Worm (Caenorhabditis elegans) whole organism, L2 larva: ENCODE results near the gene gldi-6.

Experiments used
- C34F6.9 ChIP-seq: fragments of 150-350 bp; optimal IDR thresholded peaks from 2 replicates; lab custom pipeline; 2014; ENCODE audit warnings: missing biosample characterization, missing genetic modification characterization
- F13H6.1 ChIP-seq: sonication (generic microtip); optimal IDR thresholded peaks from 2 replicates; lab custom pipeline; 2016; ENCODE audit warnings: missing genetic modification characterization, missing compliant biosample characterization
- R02D3.7 ChIP-seq: fragments of 150-350 bp; optimal IDR thresholded peaks from 2 replicates; lab custom pipeline; 2014; ENCODE audit warnings: missing biosample characterization, missing genetic modification characterization
- Y55F3AM.14 ChIP-seq: fragments of 200-800 bp; sonication (Bioruptor generic); optimal IDR thresholded peaks from 2 replicates; lab custom pipeline; 2018; ENCODE audit warnings: mild to moderate bottlenecking, missing genetic modification characterization, missing compliant biosample characterization
- ZK546.5 ChIP-seq: sonication (generic microtip); optimal IDR thresholded peaks from 2 replicates; lab custom pipeline; 2017; ENCODE audit warnings: missing biosample characterization, missing genetic modification characterization
- alr-1 ChIP-seq: fragments of 150-350 bp; optimal IDR thresholded peaks from 2 replicates; lab custom pipeline; 2014; ENCODE audit warnings: missing biosample characterization, missing genetic modification characterization
- aly-2 ChIP-seq: fragments of 150-350 bp; optimal IDR thresholded peaks from 2 replicates; lab custom pipeline; 2014; ENCODE audit warnings: missing biosample characterization, missing genetic modification characterization
- ama-1 ChIP-seq: fragments of 150-350 bp; optimal IDR thresholded peaks from 2 replicates; lab custom pipeline; 2018; ENCODE audit warnings: inconsistent platforms
- blmp-1 ChIP-seq: sonication (generic microtip); optimal IDR thresholded peaks from 2 replicates; lab custom pipeline; 2017; ENCODE audit warnings: missing genetic modification characterization, mild to moderate bottlenecking, missing compliant biosample characterization, antibody characterized with exemption, moderate library complexity; ENCODE audit not compliant: insufficient read depth
- ceh-16 ChIP-seq: fragments of 150-350 bp; optimal IDR thresholded peaks from 2 replicates; lab custom pipeline; 2014; ENCODE audit warnings: missing biosample characterization, missing genetic modification characterization
- ceh-82 ChIP-seq: fragments of 150-350 bp; optimal IDR thresholded peaks from 2 replicates; lab custom pipeline; 2014; ENCODE audit warnings: missing biosample characterization, missing genetic modification characterization
- crh-2 ChIP-seq: sonication (generic microtip); optimal IDR thresholded peaks from 2 replicates; lab custom pipeline; 2017; ENCODE audit warnings: missing biosample characterization, missing genetic modification characterization
- egl-27 ChIP-seq: sonication (generic microtip); optimal IDR thresholded peaks from 3 replicates; lab custom pipeline; 2017; ENCODE audit warnings: missing biosample characterization, missing genetic modification reagents, missing genetic modification characterization
- elt-1 ChIP-seq: fragments of 150-350 bp; optimal IDR thresholded peaks from 2 replicates; lab custom pipeline; 2014; ENCODE audit warnings: missing biosample characterization, missing genetic modification characterization
- elt-3 ChIP-seq: sonication (generic microtip); optimal IDR thresholded peaks from 2 replicates; lab custom pipeline; 2017; ENCODE audit warnings: missing biosample characterization, missing genetic modification characterization
- fos-1 ChIP-seq: fragments of 150-350 bp; optimal IDR thresholded peaks from 2 replicates; lab custom pipeline; 2014; ENCODE audit warnings: missing biosample characterization, missing genetic modification characterization
- gmeb-1 ChIP-seq: fragments of 150-350 bp; optimal IDR thresholded peaks from 2 replicates; lab custom pipeline; 2014; ENCODE audit warnings: missing biosample characterization, missing genetic modification characterization
- lin-11 ChIP-seq: fragments of 150-350 bp; sonication (generic microtip); optimal IDR thresholded peaks from 2 replicates; lab custom pipeline; 2014; ENCODE audit warnings: missing biosample characterization, missing genetic modification characterization, inconsistent platforms, mixed read lengths
- lin-39 ChIP-seq: fragments of 150-350 bp; optimal IDR thresholded peaks from 2 replicates; lab custom pipeline; 2014; ENCODE audit warnings: missing biosample characterization, missing genetic modification reagents, missing genetic modification characterization
- lsy-2 ChIP-seq, 2 experiments: fragments of 150-350 bp in 1 of 2; sonication (generic microtip) in 1 of 2; optimal IDR thresholded peaks; 2 replicates each; lab custom pipeline; 2014 to 2017; ENCODE audit warnings: missing biosample characterization in 2 of 2, missing genetic modification characterization in 2 of 2
- mab-5 ChIP-seq: fragments of 150-350 bp; optimal IDR thresholded peaks from 2 replicates; lab custom pipeline; 2014; ENCODE audit warnings: missing biosample characterization, missing genetic modification characterization
- mbf-1 ChIP-seq: sonication (generic microtip); optimal IDR thresholded peaks from 2 replicates; lab custom pipeline; 2017; ENCODE audit warnings: missing biosample characterization, missing genetic modification characterization
- mdl-1 ChIP-seq, 2 experiments: fragments of 150-350 bp in 1 of 2; sonication (generic microtip) in 1 of 2; optimal IDR thresholded peaks; 2 replicates each; lab custom pipeline; 2017; ENCODE audit warnings: missing biosample characterization in 2 of 2, missing genetic modification characterization in 2 of 2
- nhr-10 ChIP-seq: sonication (generic microtip); optimal IDR thresholded peaks from 2 replicates; lab custom pipeline; 2017; ENCODE audit warnings: missing biosample characterization, missing genetic modification characterization
- nhr-11 ChIP-seq: fragments of 150-350 bp; optimal IDR thresholded peaks from 2 replicates; lab custom pipeline; 2014; ENCODE audit warnings: missing biosample characterization, missing genetic modification characterization
- nhr-21 ChIP-seq: fragments of 150-350 bp; optimal IDR thresholded peaks from 2 replicates; lab custom pipeline; 2014; ENCODE audit warnings: missing biosample characterization, missing genetic modification characterization
- nhr-23 ChIP-seq: fragments of 150-350 bp; optimal IDR thresholded peaks from 2 replicates; lab custom pipeline; 2014; ENCODE audit warnings: missing biosample characterization, missing genetic modification reagents, missing genetic modification characterization
- nhr-237 ChIP-seq: fragments of 150-350 bp; optimal IDR thresholded peaks from 2 replicates; lab custom pipeline; 2014; ENCODE audit warnings: missing biosample characterization, missing genetic modification characterization
- nhr-25 ChIP-seq: fragments of 150-350 bp; sonication (generic microtip); optimal IDR thresholded peaks from 3 replicates; lab custom pipeline; 2014; ENCODE audit warnings: missing biosample characterization, missing genetic modification characterization
- nhr-6 ChIP-seq: fragments of 150-350 bp; optimal IDR thresholded peaks from 2 replicates; lab custom pipeline; 2014; ENCODE audit warnings: missing biosample characterization, missing genetic modification characterization
- nhr-77 ChIP-seq: fragments of 150-350 bp; optimal IDR thresholded peaks from 2 replicates; lab custom pipeline; 2014; ENCODE audit warnings: missing biosample characterization, missing genetic modification characterization
- peb-1 ChIP-seq: fragments of 150-350 bp; optimal IDR thresholded peaks from 2 replicates; lab custom pipeline; 2014; ENCODE audit warnings: missing biosample characterization, missing genetic modification characterization
- sem-4 ChIP-seq: fragments of 150-350 bp; optimal IDR thresholded peaks from 2 replicates; lab custom pipeline; 2014; ENCODE audit warnings: missing biosample characterization, missing genetic modification reagents, missing genetic modification characterization
- skn-1 ChIP-seq: sonication (generic microtip); optimal IDR thresholded peaks from 2 replicates; lab custom pipeline; 2017; ENCODE audit warnings: missing biosample characterization, missing genetic modification characterization
- sma-3 ChIP-seq: sonication (generic microtip); optimal IDR thresholded peaks from 2 replicates; lab custom pipeline; 2016; ENCODE audit warnings: missing genetic modification reagents, missing genetic modification characterization, missing compliant biosample characterization
- sma-9 ChIP-seq, 2 experiments: fragments of 150-350 bp in 1 of 2; sonication (generic microtip) in 1 of 2; optimal IDR thresholded peaks; 2 replicates each; lab custom pipeline; 2014 to 2016; ENCODE audit warnings: missing genetic modification characterization in 2 of 2, mild to moderate bottlenecking in 1 of 2, missing biosample characterization in 1 of 2, missing compliant biosample characterization in 1 of 2, missing genetic modification reagents in 1 of 2, moderate library complexity in 1 of 2
- snpc-4 ChIP-seq: fragments of 150-350 bp; optimal IDR thresholded peaks from 2 replicates; lab custom pipeline; 2014; ENCODE audit warnings: missing biosample characterization, missing genetic modification characterization
- unc-39 ChIP-seq: fragments of 150-350 bp; optimal IDR thresholded peaks from 2 replicates; lab custom pipeline; 2014; ENCODE audit warnings: missing biosample characterization, missing genetic modification characterization
- unc-55 ChIP-seq: fragments of 150-350 bp; sonication (generic microtip); optimal IDR thresholded peaks from 3 replicates; lab custom pipeline; 2014; ENCODE audit warnings: missing biosample characterization, missing genetic modification reagents, missing genetic modification characterization
- unc-62 ChIP-seq: fragments of 150-350 bp; optimal IDR thresholded peaks from 2 replicates; lab custom pipeline; 2014; ENCODE audit warnings: missing biosample characterization, missing genetic modification reagents, missing genetic modification characterization
- zag-1 ChIP-seq: fragments of 150-350 bp; optimal IDR thresholded peaks from 2 replicates; lab custom pipeline; 2014; ENCODE audit warnings: missing biosample characterization, missing genetic modification characterization
- ztf-1 ChIP-seq: fragments of 200-800 bp; sonication (Bioruptor generic); conservative IDR thresholded peaks from 2 replicates; pipeline ENCODE4 v1.3.6; 2022; ENCODE audit warnings: missing genetic modification characterization, missing compliant biosample characterization
- ztf-11 ChIP-seq: sonication (generic microtip); optimal IDR thresholded peaks from 2 replicates; lab custom pipeline; 2017; ENCODE audit warnings: missing biosample characterization, missing genetic modification characterization
- ztf-4 ChIP-seq: fragments of 150-350 bp; optimal IDR thresholded peaks from 2 replicates; lab custom pipeline; 2014; ENCODE audit warnings: missing biosample characterization, missing genetic modification characterization

Gene gldi-6

ce11 chrII:3416528-3416927 lies 30.2 kb upstream of the gldi-6 start, which contains the start of gene nep-6:
Gene nep-6 (plus strand): TSS chrII:3416828.
- TF ChIP-seq fos-1 (tag; lab: Kevin White, UChicago) (no peak), alr-1 (tag; lab: Kevin White, UChicago) (no peak), mab-5 (tag; lab: Kevin White, UChicago) (no peak), nhr-237 (tag; lab: Kevin White, UChicago) (no peak), skn-1 (tag; lab: Kevin White, UChicago) (no peak), unc-39 (no peak), sem-4 (tag; lab: Kevin White, UChicago) (no peak), nhr-23 (tag; lab: Kevin White, UChicago) (no peak), unc-62 (GFP tag; lab: Kevin White, UChicago) (no peak), zag-1 (tag; lab: Kevin White, UChicago) (no peak), nhr-10 (no peak)

DNA sequence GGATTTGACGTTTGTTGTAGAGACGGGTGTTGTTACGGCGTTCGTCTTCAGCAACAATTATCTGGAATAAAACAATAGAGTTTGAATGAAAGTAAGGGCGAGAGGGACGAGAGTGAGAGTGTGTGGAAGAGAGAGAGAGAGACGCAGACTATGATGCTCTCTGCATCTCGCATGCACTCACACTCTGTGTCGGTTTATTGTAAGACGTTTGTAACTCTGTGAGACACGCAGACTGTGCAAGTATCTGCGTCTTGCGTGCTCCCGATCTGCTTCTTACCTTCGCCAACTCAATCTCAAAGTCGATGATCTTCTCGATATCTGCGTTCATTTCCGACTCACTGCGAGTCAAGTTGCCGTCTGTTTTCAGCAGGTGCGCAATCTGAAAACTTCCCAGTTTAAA lies 23.8 kb upstream of the gldi-6 start:
- TF ChIP-seq crh-2, result no peak
- TF ChIP-seq ama-1, result no peak
- TF ChIP-seq aly-2 (tag; lab: Kevin White, UChicago), result no peak
- no peak for TF ChIP-seq elt-3 (tag; lab: Kevin White, UChicago)
- no peak for TF ChIP-seq F13H6.1 (tag; lab: Kevin White, UChicago)
- TF ChIP-seq sma-3, result no peak
- TF ChIP-seq ZK546.5, result no peak
- TF ChIP-seq mdl-1 (tag; optimal IDR thresholded peaks at IDR 0.05; lab: Kevin White, UChicago), result no peak
- no peak for TF ChIP-seq nhr-23 (tag; lab: Kevin White, UChicago)
- no peak for TF ChIP-seq gmeb-1 (tag; lab: Kevin White, UChicago)
- TF ChIP-seq lin-39 (tag; lab: Kevin White, UChicago), result no peak
- no peak for TF ChIP-seq ztf-11 (tag; lab: Kevin White, UChicago)
- no peak for TF ChIP-seq alr-1 (tag; lab: Kevin White, UChicago)
- TF ChIP-seq R02D3.7 (tag; lab: Kevin White, UChicago), result no peak

- TF ChIP-seq mdl-1 (tag; optimal IDR thresholded peaks at IDR 0.05; lab: Kevin White, UChicago), result no peak
- TF ChIP-seq nhr-77 (tag; lab: Kevin White, UChicago), result no peak
- no peak for TF ChIP-seq ZK546.5
- TF ChIP-seq lin-11 (tag; lab: Kevin White, UChicago), result no peak
- no peak for TF ChIP-seq unc-39
- TF ChIP-seq ztf-1, result no peak
- no peak for TF ChIP-seq nhr-11 (tag; lab: Kevin White, UChicago)
- TF ChIP-seq lin-39 (tag; lab: Kevin White, UChicago), result no peak
- no peak for TF ChIP-seq F13H6.1 (tag; lab: Kevin White, UChicago)
- TF ChIP-seq nhr-10, result no peak
- no peak for TF ChIP-seq peb-1 (tag; lab: Kevin White, UChicago)
These were observed 21.3 kb upstream of the gldi-6 start, which contains the start of gene nep-11 for ce11 chrII:3425433-3425832. Gene nep-11 (minus strand): TSS chrII:3425533.

DNA sequence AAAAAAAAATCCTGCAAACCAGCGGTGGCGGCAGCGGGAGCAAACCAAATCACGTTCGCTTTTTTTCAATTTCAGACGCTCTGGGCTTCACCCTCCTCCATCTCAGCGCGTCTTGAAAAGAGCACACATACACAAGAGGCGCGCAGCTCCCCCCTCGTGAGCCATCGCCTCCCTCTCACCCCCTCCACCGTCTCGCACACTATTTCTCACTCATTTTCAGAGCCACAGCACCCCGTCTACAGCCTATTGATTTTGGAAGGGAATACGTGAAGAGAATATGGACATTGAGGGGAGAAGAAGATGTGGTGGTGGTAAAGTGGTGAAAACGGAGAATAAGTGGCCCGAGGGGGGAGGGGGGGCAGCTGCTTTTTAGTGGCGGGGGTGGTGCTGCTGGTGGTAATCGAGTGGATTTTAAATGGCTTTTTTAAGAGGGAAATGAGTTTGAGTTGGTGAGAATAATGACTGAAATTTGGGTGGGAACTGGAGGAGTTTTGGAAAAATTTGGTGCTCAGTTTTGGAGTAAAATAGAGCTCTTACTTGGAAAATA lies 18.5 kb upstream of the gldi-6 start:
- TF ChIP-seq elt-1 (tag; lab: Kevin White, UChicago), result no peak
- TF ChIP-seq nhr-21 (tag; lab: Kevin White, UChicago), result no peak
- TF ChIP-seq nhr-23 (tag; lab: Kevin White, UChicago), result no peak
- no peak for TF ChIP-seq ceh-16 (tag; lab: Kevin White, UChicago)
- TF ChIP-seq unc-55 (GFP tag; lab: Kevin White, UChicago), result peak; percentile 73
- TF ChIP-seq nhr-11 (tag; lab: Kevin White, UChicago), result no peak
- no peak for TF ChIP-seq fos-1 (tag; lab: Kevin White, UChicago)
- no peak for TF ChIP-seq unc-39
- no peak for TF ChIP-seq ama-1
- TF ChIP-seq sma-3, result no peak
- no peak for TF ChIP-seq mbf-1 (tag; lab: Kevin White, UChicago)
- TF ChIP-seq ceh-82 (tag; lab: Kevin White, UChicago), result no peak
- TF ChIP-seq aly-2 (tag; lab: Kevin White, UChicago), result no peak
- no peak for TF ChIP-seq nhr-77 (tag; lab: Kevin White, UChicago)
- peak; percentile 56 for TF ChIP-seq C34F6.9 (tag; lab: Kevin White, UChicago)
- no peak for TF ChIP-seq blmp-1 (tag; lab: Kevin White, UChicago)
- TF ChIP-seq nhr-25 (tag; lab: Kevin White, UChicago), result no peak
- peak in 1 of 2 experiments; percentile 49 for TF ChIP-seq lsy-2 (tag; optimal IDR thresholded peaks at IDR 0.05; lab: Kevin White, UChicago)
- TF ChIP-seq ztf-4, result no peak
- TF ChIP-seq alr-1 (tag; lab: Kevin White, UChicago), result no peak
- TF ChIP-seq R02D3.7 (tag; lab: Kevin White, UChicago), result no peak
- TF ChIP-seq sem-4 (tag; lab: Kevin White, UChicago), result no peak
- TF ChIP-seq Y55F3AM.14, result no peak
- TF ChIP-seq nhr-10, result no peak
- peak; percentile 12 for TF ChIP-seq snpc-4 (tag; lab: Kevin White, UChicago)
- no peak for TF ChIP-seq peb-1 (tag; lab: Kevin White, UChicago)
- no peak for TF ChIP-seq nhr-6 (tag; lab: Kevin White, UChicago)
- TF ChIP-seq ztf-1, result no peak
- no peak for TF ChIP-seq nhr-237 (tag; lab: Kevin White, UChicago)
- no peak for TF ChIP-seq skn-1 (tag; lab: Kevin White, UChicago)
- TF ChIP-seq elt-3 (tag; lab: Kevin White, UChicago), result no peak
- peak in 1 of 2 experiments; percentile 51 for TF ChIP-seq mdl-1 (tag; optimal IDR thresholded peaks at IDR 0.05; lab: Kevin White, UChicago)
- no peak for TF ChIP-seq egl-27
- TF ChIP-seq sma-9 (GFP tag; optimal IDR thresholded peaks at IDR 0.05; lab: Kevin White, UChicago), result no peak
- TF ChIP-seq sma-9 (tag; optimal IDR thresholded peaks at IDR 0.05; lab: Kevin White, UChicago), result no peak
- TF ChIP-seq F13H6.1 (tag; lab: Kevin White, UChicago), result peak; percentile 1
- TF ChIP-seq ztf-11 (tag; lab: Kevin White, UChicago), result no peak
